Worm (Caenorhabditis elegans): ENCODE measurements around the gene W06D11.2.

ce11 chrX:12326424-12326823 lies 29.9 kb upstream of the W06D11.2 start, which contains the start of gene srd-41:
- no peak for TF ChIP-seq dsc-1 (tag; optimal IDR thresholded peaks at IDR 0.05)
- no peak for TF ChIP-seq elt-3 (tag; optimal IDR thresholded peaks at IDR 0.05)
- no peak for TF ChIP-seq egl-27 (tag; optimal IDR thresholded peaks at IDR 0.05)
- TF ChIP-seq ces-1 (GFP tag; optimal IDR thresholded peaks at IDR 0.05): no peak
- TF ChIP-seq irx-1 (tag; optimal IDR thresholded peaks at IDR 0.05): no peak
- TF ChIP-seq fkh-10 (GFP tag; optimal IDR thresholded peaks at IDR 0.05): no peak
- no peak for TF ChIP-seq nhr-84 (tag; optimal IDR thresholded peaks at IDR 0.05)
- no peak for TF ChIP-seq lin-15B (tag; optimal IDR thresholded peaks at IDR 0.05)
- no peak for TF ChIP-seq nhr-76 (tag; optimal IDR thresholded peaks at IDR 0.05)
